Fruit fly (Drosophila melanogaster) whole organism, pupa: Measurements from ENCODE around the gene CG2182.

ENCODE experiments used
- CG10348 ChIP-seq: fragments of 200-800 bp; sonication (Bioruptor generic); IDR thresholded peaks from 2 replicates; pipeline ENCODE4 v1.3.6; 2022; ENCODE audit warnings: missing biosample characterization, missing genetic modification characterization
- CG12605 ChIP-seq: fragments of 200-800 bp; sonication (Bioruptor generic); IDR thresholded peaks from 2 replicates; pipeline ENCODE4 v1.3.6; 2022; ENCODE audit warnings: missing biosample characterization, missing genetic modification characterization
- CG13204 ChIP-seq: fragments of 200-800 bp; sonication (Bioruptor generic); optimal IDR thresholded peaks from 2 replicates; lab custom pipeline; 2018; ENCODE audit warnings: missing biosample characterization, mild to moderate bottlenecking, missing genetic modification characterization, moderate library complexity
- CG14655 ChIP-seq: fragments of 200-800 bp; sonication (Bioruptor generic); optimal IDR thresholded peaks from 3 replicates; lab custom pipeline; 2017; ENCODE audit warnings: mild to moderate bottlenecking, missing biosample characterization, missing genetic modification reagents, missing genetic modification characterization
- CG15710 ChIP-seq: fragments of 200-800 bp; sonication (Bioruptor generic); optimal IDR thresholded peaks from 2 replicates; lab custom pipeline; 2018; ENCODE audit warnings: missing biosample characterization, mild to moderate bottlenecking, missing genetic modification characterization, moderate library complexity
- CG17806 ChIP-seq: fragments of 200-800 bp; sonication (Bioruptor generic); optimal IDR thresholded peaks from 2 replicates; lab custom pipeline; 2018; ENCODE audit warnings: missing biosample characterization, mild to moderate bottlenecking, missing genetic modification characterization, moderate library complexity
- CG32121 ChIP-seq: fragments of 200-800 bp; sonication (Bioruptor generic); IDR thresholded peaks from 2 replicates; pipeline ENCODE4 v1.3.6; 2022; ENCODE audit warnings: missing biosample characterization, missing genetic modification characterization
- CG34367 ChIP-seq: fragments of 200-800 bp; sonication (Bioruptor generic); optimal IDR thresholded peaks from 2 replicates; lab custom pipeline; 2018; ENCODE audit warnings: missing biosample characterization, mild to moderate bottlenecking, missing genetic modification characterization
- CG4496 ChIP-seq: fragments of 200-800 bp; sonication (Bioruptor generic); IDR thresholded peaks from 3 replicates; pipeline ENCODE4 v1.3.6; 2022; ENCODE audit warnings: missing biosample characterization, missing genetic modification characterization
- CG8159 ChIP-seq: fragments of 200-800 bp; sonication (Bioruptor generic); optimal IDR thresholded peaks from 3 replicates; lab custom pipeline; 2018; ENCODE audit warnings: missing biosample characterization, mild to moderate bottlenecking, missing genetic modification characterization, moderate library complexity
- CG8301 ChIP-seq: fragments of 200-800 bp; sonication (Bioruptor generic); optimal IDR thresholded peaks from 2 replicates; lab custom pipeline; 2018; ENCODE audit warnings: missing biosample characterization, mild to moderate bottlenecking, missing genetic modification characterization
- CG9948 ChIP-seq: fragments of 200-800 bp; sonication (Bioruptor generic); optimal IDR thresholded peaks from 2 replicates; lab custom pipeline; 2018; ENCODE audit warnings: missing biosample characterization, mild to moderate bottlenecking, missing genetic modification characterization, moderate library complexity
- D1 ChIP-seq: fragments of 200-800 bp; sonication (Bioruptor generic); optimal IDR thresholded peaks from 2 replicates; lab custom pipeline; 2018; ENCODE audit warnings: missing biosample characterization, mild to moderate bottlenecking, missing genetic modification characterization, moderate library complexity
- EcR ChIP-seq: fragments of 200-800 bp; sonication (Bioruptor generic); optimal IDR thresholded peaks from 3 replicates; lab custom pipeline; 2019; ENCODE audit warnings: missing biosample characterization, missing genetic modification characterization, mild to moderate bottlenecking, moderate library complexity, missing genetic modification reagents
- Ets98B ChIP-seq: fragments of 200-800 bp; sonication (Bioruptor generic); IDR thresholded peaks from 2 replicates; pipeline ENCODE4 v1.3.6; 2022; ENCODE audit warnings: missing biosample characterization, missing genetic modification characterization
- Pif1A ChIP-seq: fragments of 200-800 bp; sonication (Bioruptor generic); optimal IDR thresholded peaks from 3 replicates; lab custom pipeline; 2016; ENCODE audit warnings: missing biosample characterization, missing genetic modification characterization
- Pif1B ChIP-seq: fragments of 200-800 bp; sonication (Bioruptor generic); optimal IDR thresholded peaks from 3 replicates; lab custom pipeline; 2016; ENCODE audit warnings: missing biosample characterization, missing genetic modification characterization
- Snoo ChIP-seq: fragments of 200-800 bp; sonication (Bioruptor generic); optimal IDR thresholded peaks from 3 replicates; lab custom pipeline; 2017; ENCODE audit warnings: missing biosample characterization, mild to moderate bottlenecking, missing genetic modification characterization, inconsistent platforms
- fd96Ca ChIP-seq: fragments of 200-800 bp; sonication (Bioruptor generic); IDR thresholded peaks from 3 replicates; pipeline ENCODE4 v1.3.6; 2022; ENCODE audit warnings: missing biosample characterization, missing genetic modification characterization
- gl ChIP-seq: fragments of 200-800 bp; sonication (Bioruptor generic); optimal IDR thresholded peaks from 2 replicates; lab custom pipeline; 2018; ENCODE audit warnings: missing biosample characterization, mild to moderate bottlenecking, missing genetic modification characterization
- rn ChIP-seq: fragments of 200-800 bp; sonication (Bioruptor generic); IDR thresholded peaks from 2 replicates; pipeline ENCODE4 v1.3.6; 2022; ENCODE audit warnings: missing biosample characterization, missing genetic modification characterization

The CG2182 gene

dm6 chr3R:5682921-5683748 lies 23.4 kb upstream of the CG2182 start:
- peak; percentile 79 for TF ChIP-seq CG32121
- peak; percentile 42; the same call in 1 of the 3 replicates for TF ChIP-seq fd96Ca (GFP tag; lab: Robert Waterston, UW)
- no peak for TF ChIP-seq CG10348 (GFP tag; lab: Robert Waterston, UW)
- TF ChIP-seq Ets98B (GFP tag; lab: Robert Waterston, UW): peak; percentile 86
- no peak for TF ChIP-seq Pif1A (GFP tag; lab: Kevin White, UChicago)
- peak; percentile 40; the same call in 1 of the 2 replicates for TF ChIP-seq rn
- TF ChIP-seq CG13204 (GFP tag; lab: Kevin White, UChicago): no peak
- no peak for TF ChIP-seq EcR (GFP tag; lab: Kevin White, UChicago)
- TF ChIP-seq gl (tag; lab: Kevin White, UChicago): no peak
- TF ChIP-seq CG4496 (GFP tag; lab: Robert Waterston, UW): peak; percentile 84
- TF ChIP-seq Pif1B (GFP tag; lab: Kevin White, UChicago): peak; percentile 70
- peak; percentile 86 for TF ChIP-seq CG14655
- no peak for TF ChIP-seq CG34367 (tag; lab: Kevin White, UChicago)
- peak; percentile 40 for TF ChIP-seq CG17806
- TF ChIP-seq CG8159 (tag; lab: Kevin White, UChicago): no peak
- no peak for TF ChIP-seq CG15710
- TF ChIP-seq CG12605 (GFP tag; lab: Robert Waterston, UW): peak; percentile 71
- peak; percentile 85 for TF ChIP-seq CG8301 (tag; lab: Kevin White, UChicago)
- no peak for TF ChIP-seq Snoo (tag; lab: Kevin White, UChicago)
- TF ChIP-seq CG9948 (tag; lab: Kevin White, UChicago): peak; percentile 37
- TF ChIP-seq D1 (tag; lab: Kevin White, UChicago): no peak

- TF ChIP-seq Pif1B (GFP tag; lab: Kevin White, UChicago) (no peak), CG8301 (tag; lab: Kevin White, UChicago) (peak; percentile 54)
Measured at dm6 chr3R:5682238-5682637, 22.5 kb upstream of the CG2182 start.

- TF ChIP-seq CG8301 (tag; lab: Kevin White, UChicago) (peak; percentile 21), Pif1B (GFP tag; lab: Kevin White, UChicago) (peak; percentile 54), CG10348 (GFP tag; lab: Robert Waterston, UW) (no peak), CG17806 (no peak), Snoo (tag; lab: Kevin White, UChicago) (peak; percentile 15), CG32121 (peak; percentile 68), Pif1A (GFP tag; lab: Kevin White, UChicago) (no peak), fd96Ca (GFP tag; lab: Robert Waterston, UW) (peak; percentile 46; the same call in 2 of the 3 replicates), CG9948 (tag; lab: Kevin White, UChicago) (no peak), CG13204 (GFP tag; lab: Kevin White, UChicago) (no peak), gl (tag; lab: Kevin White, UChicago) (peak; percentile 56), CG15710 (no peak), Ets98B (GFP tag; lab: Robert Waterston, UW) (no peak), CG4496 (GFP tag; lab: Robert Waterston, UW) (peak; percentile 57; the same call in 2 of the 3 replicates), CG12605 (GFP tag; lab: Robert Waterston, UW) (peak; percentile 33; the same call in 1 of the 2 replicates), CG8159 (tag; lab: Kevin White, UChicago) (no peak)
- TF ChIP-seq, all 21 proteins: peak for 8
Measured at dm6 chr3R:5672658-5673217, 13.0 kb upstream of the CG2182 start.

dm6 chr3R:5671795-5672657 lies 12.3 kb upstream of the CG2182 start:
- TF ChIP-seq CG8159 (tag; lab: Kevin White, UChicago) (no peak), CG32121 (no peak), CG13204 (GFP tag; lab: Kevin White, UChicago) (no peak), CG10348 (GFP tag; lab: Robert Waterston, UW) (no peak)

dm6 chr3R:5671265-5671663 lies 11.6 kb upstream of the CG2182 start:
- TF ChIP-seq CG14655: peak; percentile 20
- TF ChIP-seq CG9948 (tag; lab: Kevin White, UChicago): no peak
- TF ChIP-seq CG34367 (tag; lab: Kevin White, UChicago): peak; percentile 8
- TF ChIP-seq gl (tag; lab: Kevin White, UChicago): peak; percentile 1
- TF ChIP-seq rn: no peak
- TF ChIP-seq CG12605 (GFP tag; lab: Robert Waterston, UW): peak; percentile 59
- TF ChIP-seq EcR (GFP tag; lab: Kevin White, UChicago): peak; percentile 75
- TF ChIP-seq CG4496 (GFP tag; lab: Robert Waterston, UW): peak; percentile 59; the same call in 1 of the 3 replicates
- TF ChIP-seq, all 21 proteins: peak for 6
